Fruit fly (Drosophila melanogaster) whole organism, embryonic: ENCODE data around the gene bi.

Experiments
- Abd-B ChIP-seq: fragments of 200-800 bp; sonication (Bioruptor generic); optimal IDR thresholded peaks from 2 replicates; lab custom pipeline; 2018; ENCODE audit warnings: missing biosample characterization, mild to moderate bottlenecking, missing genetic modification characterization, moderate library complexity
- CG1024 ChIP-seq: fragments of 200-800 bp; sonication (Bioruptor generic); IDR thresholded peaks from 2 replicates; pipeline ENCODE4 v1.3.6; 2022; ENCODE audit warnings: missing biosample characterization, missing genetic modification characterization
- CG10565 ChIP-seq: fragments of 200-800 bp; sonication (Bioruptor generic); optimal IDR thresholded peaks from 3 replicates; lab custom pipeline; 2016; ENCODE audit warnings: missing biosample characterization, mild to moderate bottlenecking, missing genetic modification characterization
- CG14667 ChIP-seq: fragments of 200-800 bp; sonication (Bioruptor generic); IDR thresholded peaks from 2 replicates; pipeline ENCODE4 v1.3.6; 2022; ENCODE audit warnings: missing biosample characterization, missing genetic modification characterization
- CG17328 ChIP-seq: fragments of 200-800 bp; sonication (Bioruptor generic); IDR thresholded peaks from 2 replicates; pipeline ENCODE4 v1.3.6; 2022; ENCODE audit warnings: missing biosample characterization, missing genetic modification characterization
- CG17829 ChIP-seq: fragments of 200-800 bp; optimal IDR thresholded peaks from 2 replicates; lab custom pipeline; 2019; ENCODE audit warnings: missing biosample characterization, mild to moderate bottlenecking, missing genetic modification characterization, moderate library complexity
- CG31441 ChIP-seq: fragments of 200-800 bp; sonication (Bioruptor generic); IDR thresholded peaks from 2 replicates; pipeline ENCODE4 v1.3.6; 2022; ENCODE audit warnings: missing biosample characterization, missing genetic modification characterization
- CG3281 ChIP-seq: fragments of 200-800 bp; sonication (Bioruptor generic); optimal IDR thresholded peaks from 3 replicates; lab custom pipeline; 2017; ENCODE audit warnings: missing biosample characterization, mild to moderate bottlenecking, missing genetic modification characterization
- CG34376 ChIP-seq: fragments of 200-800 bp; sonication (Bioruptor generic); optimal IDR thresholded peaks from 2 replicates; lab custom pipeline; 2018; ENCODE audit warnings: missing biosample characterization, mild to moderate bottlenecking, missing genetic modification characterization
- CG4424 ChIP-seq: fragments of 200-800 bp; sonication (Bioruptor generic); optimal IDR thresholded peaks from 3 replicates; lab custom pipeline; 2016; ENCODE audit warnings: missing biosample characterization, missing genetic modification characterization
- CG4707 ChIP-seq: fragments of 200-800 bp; sonication (Bioruptor generic); optimal IDR thresholded peaks from 2 replicates; lab custom pipeline; 2018; ENCODE audit warnings: missing biosample characterization, mild to moderate bottlenecking, missing genetic modification characterization, moderate library complexity
- CG6765 ChIP-seq: fragments of 200-800 bp; sonication (Bioruptor generic); optimal IDR thresholded peaks from 3 replicates; lab custom pipeline; 2017; ENCODE audit warnings: missing biosample characterization, mild to moderate bottlenecking, missing genetic modification characterization
- CG8944 ChIP-seq: fragments of 200-800 bp; sonication (Bioruptor generic); optimal IDR thresholded peaks from 3 replicates; lab custom pipeline; 2016; ENCODE audit warnings: missing biosample characterization, missing genetic modification characterization
- CTCF ChIP-seq: fragments of 200-800 bp; sonication (Bioruptor generic); optimal IDR thresholded peaks from 2 replicates; lab custom pipeline; 2017; ENCODE audit warnings: missing biosample characterization, mild to moderate bottlenecking, missing genetic modification characterization, moderate library complexity
- CoRest ChIP-seq: fragments of 200-800 bp; sonication (Bioruptor generic); optimal IDR thresholded peaks from 3 replicates; lab custom pipeline; 2018; ENCODE audit warnings: missing biosample characterization, mild to moderate bottlenecking, missing genetic modification characterization, moderate library complexity
- Doc3 ChIP-seq: fragments of 200-800 bp; sonication (Bioruptor generic); IDR thresholded peaks from 3 replicates; pipeline ENCODE4 v1.3.6; 2022; ENCODE audit warnings: missing biosample characterization, missing genetic modification characterization; ENCODE audit not compliant: partially characterized antibody
- ERR ChIP-seq: fragments of 200-800 bp; sonication (Bioruptor generic); optimal IDR thresholded peaks from 2 replicates; lab custom pipeline; 2016; ENCODE audit warnings: missing biosample characterization, missing genetic modification characterization
- Fer2 ChIP-seq: fragments of 200-800 bp; sonication (Bioruptor generic); optimal IDR thresholded peaks from 2 replicates; lab custom pipeline; 2018; ENCODE audit warnings: missing biosample characterization, mild to moderate bottlenecking, missing genetic modification characterization, moderate library complexity
- Hr3 ChIP-seq: fragments of 200-800 bp; sonication (Bioruptor generic); optimal IDR thresholded peaks from 3 replicates; lab custom pipeline; 2016; ENCODE audit warnings: missing biosample characterization, missing genetic modification characterization
- Mad ChIP-seq: fragments of 200-800 bp; sonication (Bioruptor generic); optimal IDR thresholded peaks from 2 replicates; lab custom pipeline; 2016; ENCODE audit warnings: missing biosample characterization, missing genetic modification characterization
- Meics ChIP-seq: fragments of 200-800 bp; sonication (Bioruptor generic); optimal IDR thresholded peaks from 2 replicates; lab custom pipeline; 2017; ENCODE audit warnings: missing biosample characterization, mild to moderate bottlenecking, missing genetic modification characterization
- Mrtf ChIP-seq: fragments of 200-800 bp; sonication (Bioruptor generic); IDR thresholded peaks from 3 replicates; pipeline ENCODE4 v1.3.6; 2022; ENCODE audit warnings: missing biosample characterization, missing genetic modification characterization
- NFAT ChIP-seq: fragments of 200-800 bp; sonication (Bioruptor generic); IDR thresholded peaks from 2 replicates; pipeline ENCODE4 v1.3.6; 2022; ENCODE audit warnings: missing biosample characterization, missing genetic modification characterization
- NK7.1 ChIP-seq: fragments of 200-800 bp; sonication (Bioruptor generic); optimal IDR thresholded peaks from 3 replicates; lab custom pipeline; 2016; ENCODE audit warnings: missing biosample characterization, missing genetic modification characterization
- Ptx1 ChIP-seq: fragments of 200-800 bp; sonication (Bioruptor generic); IDR thresholded peaks from 2 replicates; pipeline ENCODE4 v1.3.6; 2022; ENCODE audit warnings: missing biosample characterization, missing genetic modification characterization
- Sin3A ChIP-seq: fragments of >200 bp; optimal IDR thresholded peaks from 2 replicates; lab custom pipeline; 2018
- Xbp1 ChIP-seq: fragments of 200-800 bp; sonication (Bioruptor generic); optimal IDR thresholded peaks from 3 replicates; lab custom pipeline; 2016; ENCODE audit warnings: missing biosample characterization, mild to moderate bottlenecking, missing genetic modification characterization
- bigmax ChIP-seq: fragments of 200-800 bp; sonication (Bioruptor generic); optimal IDR thresholded peaks from 2 replicates; lab custom pipeline; 2018; ENCODE audit warnings: missing biosample characterization, mild to moderate bottlenecking, missing genetic modification characterization
- bowl ChIP-seq: fragments of 200-800 bp; sonication (Bioruptor generic); IDR thresholded peaks from 2 replicates; pipeline ENCODE4 v1.3.6; 2022; ENCODE audit warnings: missing biosample characterization, missing genetic modification characterization
- bsh ChIP-seq, 2 experiments: fragments of 200-800 bp; sonication (Bioruptor generic); optimal IDR thresholded peaks; 2 replicates each; lab custom pipeline; 2017 to 2018; ENCODE audit warnings: mild to moderate bottlenecking in 2 of 2, missing biosample characterization in 2 of 2, missing genetic modification characterization in 2 of 2, moderate library complexity in 1 of 2
- cad ChIP-seq: fragments of >200 bp; optimal IDR thresholded peaks from 2 replicates; lab custom pipeline; 2017; ENCODE audit warnings: missing biosample characterization, missing genetic modification characterization
- cato ChIP-seq: fragments of 200-800 bp; sonication (Bioruptor generic); optimal IDR thresholded peaks from 2 replicates; lab custom pipeline; 2016; ENCODE audit warnings: missing biosample characterization, missing genetic modification characterization, borderline replicate concordance
- chm ChIP-seq: fragments of 200-800 bp; sonication (Bioruptor generic); IDR thresholded peaks from 2 replicates; pipeline ENCODE4 v1.3.6; 2022; ENCODE audit warnings: missing biosample characterization, missing genetic modification characterization
- chn ChIP-seq: fragments of 200-800 bp; sonication (Bioruptor generic); optimal IDR thresholded peaks from 2 replicates; lab custom pipeline; 2016; ENCODE audit warnings: missing biosample characterization, missing genetic modification characterization
- crp ChIP-seq, 2 experiments: fragments of 200-800 bp; sonication (Bioruptor generic); optimal IDR thresholded peaks; 2 replicates in 1 of 2; 3 replicates in 1 of 2; lab custom pipeline; 2017; ENCODE audit warnings: missing biosample characterization in 2 of 2, missing genetic modification characterization in 2 of 2, mild to moderate bottlenecking in 1 of 2, moderate library complexity in 1 of 2
- dan ChIP-seq: fragments of 200-800 bp; sonication (Bioruptor generic); IDR thresholded peaks from 2 replicates; pipeline ENCODE4 v1.3.6; 2022; ENCODE audit warnings: missing biosample characterization, missing genetic modification characterization
- en ChIP-seq: fragments of 200-800 bp; sonication (Bioruptor generic); optimal IDR thresholded peaks from 2 replicates; lab custom pipeline; 2016; ENCODE audit warnings: missing biosample characterization, missing genetic modification characterization
- gce ChIP-seq: fragments of 200-800 bp; sonication (Bioruptor generic); IDR thresholded peaks from 3 replicates; pipeline ENCODE4 v1.3.6; 2022; ENCODE audit warnings: missing biosample characterization, missing genetic modification characterization
- gfzf ChIP-seq: fragments of 200-800 bp; sonication (Bioruptor generic); optimal IDR thresholded peaks from 2 replicates; lab custom pipeline; 2016; ENCODE audit warnings: missing biosample characterization, mild to moderate bottlenecking, missing genetic modification characterization, moderate library complexity
- hkb ChIP-seq, 2 experiments: fragments of 200-800 bp in 1 of 2; fragments of >200 bp in 1 of 2; sonication (Bioruptor generic) in 1 of 2; IDR thresholded peaks in 1 of 2; optimal IDR thresholded peaks in 1 of 2; 2 replicates each; pipeline versions ENCODE4 v1.3.6 to Lab custom; 2017 to 2022; ENCODE audit warnings: missing biosample characterization in 1 of 2, missing genetic modification characterization in 1 of 2
- nmo ChIP-seq: fragments of 200-800 bp; sonication (Bioruptor generic); optimal IDR thresholded peaks from 2 replicates; lab custom pipeline; 2018; ENCODE audit warnings: missing biosample characterization, mild to moderate bottlenecking, missing genetic modification characterization, moderate library complexity
- nom ChIP-seq: fragments of 200-800 bp; sonication (Bioruptor generic); optimal IDR thresholded peaks from 2 replicates; lab custom pipeline; 2017; ENCODE audit warnings: missing biosample characterization, missing genetic modification characterization, mild to moderate bottlenecking, moderate library complexity, missing genetic modification reagents
- oc ChIP-seq: fragments of 200-800 bp; sonication (Bioruptor generic); optimal IDR thresholded peaks from 2 replicates; lab custom pipeline; 2018; ENCODE audit warnings: missing biosample characterization, mild to moderate bottlenecking, missing genetic modification characterization, moderate library complexity
- pros ChIP-seq: fragments of 200-800 bp; sonication (Bioruptor generic); optimal IDR thresholded peaks from 3 replicates; lab custom pipeline; 2019; ENCODE audit warnings: missing biosample characterization, mild to moderate bottlenecking, missing genetic modification characterization, moderate library complexity
- ro ChIP-seq: fragments of 200-800 bp; sonication (Bioruptor generic); IDR thresholded peaks from 2 replicates; pipeline ENCODE4 v1.3.6; 2022; ENCODE audit warnings: missing biosample characterization, missing genetic modification characterization
- schlank ChIP-seq: fragments of 200-800 bp; sonication (Bioruptor generic); optimal IDR thresholded peaks from 2 replicates; lab custom pipeline; 2018; ENCODE audit warnings: missing biosample characterization, mild to moderate bottlenecking, missing genetic modification characterization
- sisA ChIP-seq: fragments of 200-800 bp; sonication (Bioruptor generic); IDR thresholded peaks from 2 replicates; pipeline ENCODE4 v1.3.6; 2022; ENCODE audit warnings: missing biosample characterization, missing genetic modification characterization
- sr ChIP-seq: fragments of 200-800 bp; sonication (Bioruptor generic); IDR thresholded peaks from 3 replicates; pipeline ENCODE4 v1.3.6; 2022; ENCODE audit warnings: missing biosample characterization, missing genetic modification characterization
- sug ChIP-seq: fragments of 200-800 bp; optimal IDR thresholded peaks from 2 replicates; lab custom pipeline; 2019; ENCODE audit warnings: missing biosample characterization, mild to moderate bottlenecking, missing genetic modification characterization, moderate library complexity
- vfl ChIP-seq: fragments of 200-800 bp; sonication (Bioruptor generic); optimal IDR thresholded peaks from 2 replicates; lab custom pipeline; 2016; ENCODE audit warnings: missing biosample characterization, missing genetic modification characterization
- vvl ChIP-seq: fragments of 200-800 bp; sonication (Bioruptor generic); IDR thresholded peaks from 2 replicates; pipeline ENCODE4 v1.3.6; 2022; ENCODE audit warnings: missing biosample characterization, missing genetic modification characterization
- wor ChIP-seq: fragments of 200-800 bp; sonication (Bioruptor generic); IDR thresholded peaks from 2 replicates; pipeline ENCODE4 v1.3.6; 2022; ENCODE audit warnings: missing biosample characterization, missing genetic modification characterization

bi gene

DNA sequence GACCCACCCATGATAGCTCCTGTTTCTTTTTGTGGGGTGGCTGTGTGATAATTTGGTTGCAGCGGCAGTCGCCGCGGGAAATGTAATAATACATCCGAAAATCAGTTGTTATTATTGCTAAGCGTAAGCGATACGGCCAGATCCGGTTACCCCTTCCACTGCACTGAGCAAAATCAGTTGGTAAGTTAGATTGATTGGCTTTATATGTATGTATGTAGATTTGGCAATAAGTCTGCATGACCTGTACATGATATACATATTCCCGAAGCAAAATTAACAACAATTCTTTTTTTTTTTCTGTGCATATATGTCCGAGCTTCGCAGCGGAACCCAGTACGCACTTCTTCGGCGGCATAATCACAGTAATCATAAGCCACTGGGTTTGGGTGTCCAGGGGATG lies 85.6 kb downstream of the bi start (continued):
- TF ChIP-seq Hr3 (GFP tag; lab: Kevin White, UChicago) (peak; percentile 9), pros (peak; percentile 48), CG31441 (peak; percentile 50; the same call in 1 of the 2 replicates), cad (GFP tag; lab: Kevin White, UChicago) (no peak), chn (GFP tag; lab: Kevin White, UChicago) (peak; percentile 1), CG8944 (GFP tag; lab: Kevin White, UChicago) (peak; percentile 29), CG6765 (GFP tag; lab: Kevin White, UChicago) (no peak), nom (GFP tag; lab: Kevin White, UChicago) (no peak), hkb (optimal IDR thresholded peaks at IDR 0.05; lab: Kevin White, UChicago) (no peak), hkb (GFP tag; IDR thresholded peaks at IDR 0.05; lab: Robert Waterston, UW) (peak; percentile 44; the same call in 1 of the 2 replicates), Doc3 (GFP tag; lab: Robert Waterston, UW) (no peak), bsh (GFP tag; optimal IDR thresholded peaks at IDR 0.05; lab: Kevin White, UChicago) (peak in 1 of 2 experiments; percentile 70), Xbp1 (GFP tag; lab: Kevin White, UChicago) (peak; percentile 41), Meics (GFP tag; lab: Kevin White, UChicago) (no peak), CG17328 (GFP tag; lab: Robert Waterston, UW) (0 out of 2 replicates have a peak, but pooled peaks have one; percentile 49), Sin3A (lab: Kevin White, UChicago) (no peak), sisA (GFP tag; lab: Robert Waterston, UW) (peak; percentile 60), ERR (no peak), Ptx1 (GFP tag; lab: Robert Waterston, UW) (peak; percentile 40; the same call in 1 of the 2 replicates), sr (no peak), bigmax (GFP tag; lab: Kevin White, UChicago) (no peak), NK7.1 (GFP tag; lab: Kevin White, UChicago) (no peak), CTCF (GFP tag; lab: Kevin White, UChicago) (no peak), vvl (GFP tag; lab: Robert Waterston, UW) (peak; percentile 51; the same call in 1 of the 2 replicates), nmo (GFP tag; lab: Kevin White, UChicago) (peak; percentile 45), CG10565 (no peak), CG4424 (GFP tag; lab: Kevin White, UChicago) (peak; percentile 38), CoRest (tag; lab: Kevin White, UChicago) (peak; percentile 22), gfzf (no peak), CG3281 (GFP tag; lab: Kevin White, UChicago) (no peak), schlank (no peak), dan (GFP tag; lab: Robert Waterston, UW) (no peak), en (no peak), NFAT (GFP tag; lab: Robert Waterston, UW) (no peak), vfl (GFP tag; lab: Kevin White, UChicago) (no peak), CG4707 (GFP tag; lab: Kevin White, UChicago) (no peak), wor (GFP tag; lab: Robert Waterston, UW) (no peak), cato (GFP tag; lab: Kevin White, UChicago) (no peak), Fer2 (tag; lab: Kevin White, UChicago) (no peak), crp (GFP tag; optimal IDR thresholded peaks at IDR 0.05; lab: Kevin White, UChicago) (no peak), Abd-B (no peak), sug (tag; lab: Kevin White, UChicago) (no peak), CG17829 (tag; lab: Kevin White, UChicago) (no peak), chm (GFP tag; lab: Robert Waterston, UW) (0 out of 2 replicates have a peak, but pooled peaks have one; percentile 45), oc (peak; percentile 48), CG14667 (GFP tag; lab: Robert Waterston, UW) (no peak), gce (GFP tag; lab: Robert Waterston, UW) (no peak), Mad (GFP tag; lab: Kevin White, UChicago) (no peak), Mrtf (no peak), bowl (no peak), CG1024 (no peak), ro (no peak), CG34376 (GFP tag; lab: Kevin White, UChicago) (no peak)
